Worm (Caenorhabditis elegans): ENCODE data around the gene M7.8.

- TF ChIP-seq nhr-11 (tag; optimal IDR thresholded peaks at IDR 0.05) = no peak
- TF ChIP-seq dve-1 (tag; optimal IDR thresholded peaks at IDR 0.05) = no peak
- TF ChIP-seq rnt-1 (tag; optimal IDR thresholded peaks at IDR 0.05) = no peak
- TF ChIP-seq unc-86 (tag; optimal IDR thresholded peaks at IDR 0.05) = no peak
- TF ChIP-seq ets-4 (tag; optimal IDR thresholded peaks at IDR 0.05) = no peak
- no peak for TF ChIP-seq tbx-2 (tag; optimal IDR thresholded peaks at IDR 0.05)
These were observed 31.1 kb upstream of the M7.8 start for ce11 chrIV:11126028-11126427.
